Worm (Caenorhabditis elegans): Measurements from ENCODE around the gene F43D2.3.

- TF ChIP-seq sea-1 (GFP tag; conservative IDR thresholded peaks at IDR 0.05) (no peak), tbx-11 (GFP tag; IDR thresholded peaks at IDR 0.05) (no peak), hnd-1 (tag; optimal IDR thresholded peaks at IDR 0.05) (no peak), aly-1 (tag; optimal IDR thresholded peaks at IDR 0.05) (no peak), F13C5.2 (tag; optimal IDR thresholded peaks at IDR 0.05) (no peak), ets-7 (tag; optimal IDR thresholded peaks at IDR 0.05) (no peak), ceh-36 (tag; optimal IDR thresholded peaks at IDR 0.05) (no peak), tra-4 (tag; optimal IDR thresholded peaks at IDR 0.05) (no peak), ama-1 (optimal IDR thresholded peaks at IDR 0.05) (no peak), flt-1 (GFP tag; IDR thresholded peaks at IDR 0.05) (no peak), hmg-4 (GFP tag; optimal IDR thresholded peaks at IDR 0.05) (no peak), scrt-1 (GFP tag; IDR thresholded peaks at IDR 0.05) (no peak), hmbx-1 (tag; optimal IDR thresholded peaks at IDR 0.05) (no peak), pes-1 (GFP tag; IDR thresholded peaks at IDR 0.05) (no peak)
These were observed 22.0 kb upstream of the F43D2.3 start, which contains the start of gene R11H6.4 for ce11 chrV:14609643-14610042.

Measured in whole organism, early embryonic.